Worm (Caenorhabditis elegans): ENCODE data around the gene lgc-40.

DNA sequence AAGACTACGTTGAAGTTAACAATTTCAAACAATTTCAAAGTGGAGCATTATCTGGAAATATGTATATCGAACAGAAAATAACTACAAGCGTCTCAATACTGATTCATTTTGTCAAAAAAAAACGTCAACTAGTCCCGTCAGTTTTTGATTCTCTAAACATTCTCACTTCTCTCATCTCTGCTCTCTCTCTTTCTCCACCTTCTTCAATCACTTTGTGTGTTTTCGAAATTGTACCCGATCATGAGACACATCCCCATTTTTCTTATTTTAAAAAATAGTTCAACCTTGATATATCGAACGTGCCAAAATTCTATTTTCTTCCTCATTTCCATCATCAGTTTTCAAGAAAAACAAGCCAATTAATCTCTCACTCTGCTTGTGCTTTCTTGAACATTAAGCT is 20.9 kb downstream of the lgc-40 start:
- no peak for TF ChIP-seq ama-1 (optimal IDR thresholded peaks at IDR 0.05)
- no peak for TF ChIP-seq mdl-1 (tag; optimal IDR thresholded peaks at IDR 0.05)
- TF ChIP-seq ztf-11 (tag; optimal IDR thresholded peaks at IDR 0.05), result no peak

Data from whole organism, L2 larva.